Fruit fly (Drosophila melanogaster): ENCODE data around the gene Raf.
A peak's percentile ranks its signal among the peaks of the same experiment; 100 is the strongest.

The Raf gene

DNA sequence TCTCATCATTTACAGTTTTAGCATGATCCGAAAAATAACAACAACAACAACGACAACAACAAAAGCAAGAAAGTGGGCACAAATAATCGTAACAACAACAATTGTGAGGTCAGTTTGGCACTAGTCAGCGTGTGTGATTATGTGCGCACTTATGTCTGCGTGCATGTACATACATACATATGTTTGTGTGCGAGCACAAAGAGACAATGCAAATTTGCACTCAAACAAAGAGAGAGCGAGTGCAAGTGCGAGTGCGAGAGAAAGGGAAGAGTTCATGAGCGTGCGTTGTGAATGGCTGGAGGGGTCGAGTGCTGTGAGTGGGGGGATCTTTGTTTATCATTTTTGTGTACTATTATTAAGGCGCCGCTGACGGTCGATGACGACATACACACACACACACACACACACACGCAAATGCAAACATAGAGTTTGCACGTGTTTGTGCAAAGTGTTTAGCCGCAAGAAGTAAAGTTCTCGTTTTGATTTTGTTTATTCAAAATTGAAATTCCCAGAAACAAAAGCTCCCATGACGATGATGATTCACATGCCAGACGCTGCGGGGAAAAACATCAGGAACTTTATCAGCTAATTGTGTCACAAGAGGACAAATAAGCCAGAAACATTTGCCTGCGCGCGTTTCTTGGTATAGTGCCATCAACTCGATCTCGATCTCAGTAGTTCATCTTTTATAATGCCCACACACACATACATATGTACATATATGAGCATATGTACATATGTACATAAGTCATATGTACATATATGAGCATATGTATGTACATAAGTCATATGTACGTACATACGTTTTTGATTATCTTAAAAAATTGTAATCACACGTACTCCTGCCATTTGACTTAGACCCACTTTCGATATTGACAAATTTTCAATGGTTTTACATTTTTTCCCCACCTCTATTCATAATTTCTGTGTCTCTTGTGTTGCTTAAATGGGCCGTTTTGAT, 512 bp upstream of the Raf start (continued):
- TF ChIP-seq esn (GFP tag; optimal IDR thresholded peaks at IDR 0.05) = peak; percentile 64
- TF ChIP-seq pdm3 (GFP tag; optimal IDR thresholded peaks at IDR 0.05) = peak; percentile 40
- peak; percentile 58 for TF ChIP-seq CG10631 (GFP tag; optimal IDR thresholded peaks at IDR 0.05)
- peak; percentile 64 for TF ChIP-seq fkh (GFP tag; optimal IDR thresholded peaks at IDR 0.05)
- TF ChIP-seq Lpt (GFP tag; optimal IDR thresholded peaks at IDR 0.05) = peak; percentile 58
- TF ChIP-seq CG11902 (GFP tag; optimal IDR thresholded peaks at IDR 0.05) = peak; percentile 24
- peak; percentile 56 for TF ChIP-seq CG3919 (GFP tag; optimal IDR thresholded peaks at IDR 0.05)
- TF ChIP-seq salr (GFP tag; optimal IDR thresholded peaks at IDR 0.05) = no peak
- no peak for TF ChIP-seq CG6808 (GFP tag; optimal IDR thresholded peaks at IDR 0.05)
- peak; percentile 65 for TF ChIP-seq topi (GFP tag; optimal IDR thresholded peaks at IDR 0.05)
- TF ChIP-seq CG6163 (GFP tag; IDR thresholded peaks at IDR 0.05) = peak; percentile 54
- peak; percentile 27 for TF ChIP-seq Ets96B (tag; optimal IDR thresholded peaks at IDR 0.05)
- TF ChIP-seq CG34406 (GFP tag; optimal IDR thresholded peaks at IDR 0.05) = peak; percentile 67
- peak; percentile 54 for TF ChIP-seq acj6 (GFP tag; optimal IDR thresholded peaks at IDR 0.05)
- peak; percentile 33 for TF ChIP-seq CG3032 (tag; optimal IDR thresholded peaks at IDR 0.05)
- TF ChIP-seq OdsH (GFP tag; optimal IDR thresholded peaks at IDR 0.05) = peak; percentile 39
- no peak for TF ChIP-seq CG11762 (GFP tag; optimal IDR thresholded peaks at IDR 0.05; ENCODE audit: insufficient read depth)
- TF ChIP-seq ss (GFP tag; optimal IDR thresholded peaks at IDR 0.05) = peak; percentile 40 to 43
- no peak for TF ChIP-seq CG9139 (GFP tag; optimal IDR thresholded peaks at IDR 0.05)
- TF ChIP-seq CG32006 (GFP tag; optimal IDR thresholded peaks at IDR 0.05) = peak; percentile 53
- peak; percentile 38 for TF ChIP-seq CG6854 (GFP tag; optimal IDR thresholded peaks at IDR 0.05)
- peak; percentile 69 for TF ChIP-seq Hr39 (GFP tag; optimal IDR thresholded peaks at IDR 0.05)
- peak; percentile 70; the same call in 2 of the 3 replicates for TF ChIP-seq eg (GFP tag; IDR thresholded peaks at IDR 0.05)
- TF ChIP-seq CG31627 (GFP tag; optimal IDR thresholded peaks at IDR 0.05) = peak; percentile 59
- peak; percentile 60 for TF ChIP-seq Smox (GFP tag; optimal IDR thresholded peaks at IDR 0.05)
- peak; percentile 59; the same call in 2 of the 3 replicates for TF ChIP-seq CG8119 (GFP tag; IDR thresholded peaks at IDR 0.05)

dm6 chrX:2296230-2297044, 1.2 kb downstream of the Raf start:
- TF ChIP-seq Smox (GFP tag; optimal IDR thresholded peaks at IDR 0.05) = peak; percentile 95
- TF ChIP-seq salr (GFP tag; optimal IDR thresholded peaks at IDR 0.05) = peak; percentile 78 to 93
- TF ChIP-seq Sox15 (GFP tag; optimal IDR thresholded peaks at IDR 0.05) = peak; percentile 92
- TF ChIP-seq CG6276 (GFP tag; optimal IDR thresholded peaks at IDR 0.05) = peak; percentile 93
- TF ChIP-seq Hr4 (GFP tag; optimal IDR thresholded peaks at IDR 0.05) = peak; percentile 90
- TF ChIP-seq fkh (GFP tag; optimal IDR thresholded peaks at IDR 0.05) = peak; percentile 74
- peak; percentile 97 for TF ChIP-seq topi (GFP tag; optimal IDR thresholded peaks at IDR 0.05)
- TF ChIP-seq CG11294 (GFP tag; IDR thresholded peaks at IDR 0.05) = peak; percentile 31; the same call in 1 of the 2 replicates
- TF ChIP-seq CG4318 (GFP tag; optimal IDR thresholded peaks at IDR 0.05) = peak; percentile 89
- TF ChIP-seq vri (GFP tag; optimal IDR thresholded peaks at IDR 0.05) = peak; percentile 86
- peak; percentile 91 for TF ChIP-seq CG3919 (GFP tag; optimal IDR thresholded peaks at IDR 0.05)
- TF ChIP-seq CG34406 (GFP tag; optimal IDR thresholded peaks at IDR 0.05) = peak; percentile 93
- peak; percentile 93 for TF ChIP-seq acj6 (GFP tag; optimal IDR thresholded peaks at IDR 0.05)
- TF ChIP-seq cyc (GFP tag; optimal IDR thresholded peaks at IDR 0.05) = peak; percentile 93
- TF ChIP-seq esn (GFP tag; optimal IDR thresholded peaks at IDR 0.05) = peak; percentile 96
- peak; percentile 90 for TF ChIP-seq Ets96B (tag; optimal IDR thresholded peaks at IDR 0.05)
- TF ChIP-seq Blimp-1 (GFP tag; optimal IDR thresholded peaks at IDR 0.05) = peak; percentile 96
- TF ChIP-seq CG6792 (GFP tag; optimal IDR thresholded peaks at IDR 0.05) = peak; percentile 96
- TF ChIP-seq svp (GFP tag) = peak; percentile 98
- TF ChIP-seq fd85E (GFP tag; optimal IDR thresholded peaks at IDR 0.05) = peak; percentile 88
- TF ChIP-seq fd59A (GFP tag; optimal IDR thresholded peaks at IDR 0.05) = peak; percentile 95
- peak; percentile 93 for TF ChIP-seq CG16779 (tag; optimal IDR thresholded peaks at IDR 0.05)
- peak; percentile 94 for TF ChIP-seq CG6808 (GFP tag; optimal IDR thresholded peaks at IDR 0.05)
- peak; percentile 65 for TF ChIP-seq Eip93F (GFP tag; optimal IDR thresholded peaks at IDR 0.05)
- TF ChIP-seq CG6163 (GFP tag; IDR thresholded peaks at IDR 0.05) = 0 out of 3 replicates have a peak, but pooled peaks have one; percentile 21
- TF ChIP-seq CG10669 (GFP tag; optimal IDR thresholded peaks at IDR 0.05) = peak; percentile 92
- TF ChIP-seq Ets21C (GFP tag; optimal IDR thresholded peaks at IDR 0.05) = peak; percentile 94
- peak; percentile 88 for TF ChIP-seq dac (GFP tag; optimal IDR thresholded peaks at IDR 0.05)
- peak; percentile 90 for TF ChIP-seq spab (GFP tag; optimal IDR thresholded peaks at IDR 0.05)
